Fruit fly (Drosophila melanogaster) whole organism, embryonic: Measurements from ENCODE around the gene Obp99b.

Experiments used
- Aef1 ChIP-seq: fragments of 200-800 bp; sonication (Bioruptor generic); IDR thresholded peaks from 3 replicates; pipeline ENCODE4 v1.3.6; 2022; ENCODE audit warnings: missing biosample characterization, missing genetic modification characterization
- B-H2 ChIP-seq: fragments of 200-800 bp; sonication (Bioruptor generic); optimal IDR thresholded peaks from 2 replicates; lab custom pipeline; 2018; ENCODE audit warnings: missing biosample characterization, mild to moderate bottlenecking, missing genetic modification characterization
- BEAF-32 ChIP-seq: fragments of 200-800 bp; sonication (Bioruptor generic); optimal IDR thresholded peaks from 3 replicates; lab custom pipeline; 2017; ENCODE audit warnings: missing biosample characterization, missing genetic modification characterization, mild to moderate bottlenecking, moderate library complexity, missing genetic modification reagents
- CG13123 ChIP-seq: fragments of 200-800 bp; sonication (Bioruptor generic); optimal IDR thresholded peaks from 2 replicates; lab custom pipeline; 2016; ENCODE audit warnings: missing biosample characterization, missing genetic modification characterization
- CG13287 ChIP-seq: fragments of 200-800 bp; sonication (Bioruptor generic); IDR thresholded peaks from 2 replicates; pipeline ENCODE4 v1.3.6; 2022; ENCODE audit warnings: missing biosample characterization, missing genetic modification characterization; ENCODE audit not compliant: partially characterized antibody
- CG13624 ChIP-seq: fragments of 200-800 bp; sonication (Bioruptor generic); optimal IDR thresholded peaks from 2 replicates; lab custom pipeline; 2016; ENCODE audit warnings: missing biosample characterization, missing genetic modification characterization
- CG14050 ChIP-seq: fragments of 200-800 bp; sonication (Bioruptor generic); IDR thresholded peaks from 3 replicates; pipeline ENCODE4 v1.3.6; 2022; ENCODE audit warnings: missing biosample characterization, missing genetic modification characterization
- CG14710 ChIP-seq: fragments of 200-800 bp; sonication (Bioruptor generic); optimal IDR thresholded peaks from 3 replicates; lab custom pipeline; 2019; ENCODE audit warnings: missing biosample characterization, mild to moderate bottlenecking, missing genetic modification characterization, moderate library complexity
- CG14860 ChIP-seq: fragments of 200-800 bp; sonication (Bioruptor generic); IDR thresholded peaks from 3 replicates; pipeline ENCODE4 v1.3.6; 2022; ENCODE audit warnings: missing biosample characterization, missing genetic modification characterization; ENCODE audit not compliant: partially characterized antibody
- CG15601 ChIP-seq: fragments of 200-800 bp; sonication (Bioruptor generic); optimal IDR thresholded peaks from 3 replicates; lab custom pipeline; 2019; ENCODE audit warnings: missing biosample characterization, mild to moderate bottlenecking, missing genetic modification characterization, moderate library complexity
- CG16779 ChIP-seq: fragments of 200-800 bp; sonication (Bioruptor generic); IDR thresholded peaks from 2 replicates; pipeline ENCODE4 v1.3.6; 2022; ENCODE audit warnings: missing biosample characterization, missing genetic modification characterization
- CG2129 ChIP-seq: fragments of 200-800 bp; sonication (Bioruptor generic); IDR thresholded peaks from 2 replicates; pipeline ENCODE4 v1.3.6; 2022; ENCODE audit warnings: missing biosample characterization, missing genetic modification characterization; ENCODE audit not compliant: partially characterized antibody
- CG34422 ChIP-seq: fragments of 200-800 bp; sonication (Bioruptor generic); IDR thresholded peaks from 3 replicates; pipeline ENCODE4 v1.3.6; 2022; ENCODE audit warnings: missing biosample characterization, missing genetic modification characterization
- CG3847 ChIP-seq: fragments of 200-800 bp; sonication (Bioruptor generic); IDR thresholded peaks from 2 replicates; pipeline ENCODE4 v1.3.6; 2022; ENCODE audit warnings: missing biosample characterization, missing genetic modification characterization
- CG4617 ChIP-seq: fragments of 200-800 bp; sonication (Bioruptor generic); optimal IDR thresholded peaks from 3 replicates; lab custom pipeline; 2016; ENCODE audit warnings: missing biosample characterization, missing genetic modification characterization, borderline replicate concordance
- CG5180 ChIP-seq: fragments of 200-800 bp; sonication (Bioruptor generic); optimal IDR thresholded peaks from 3 replicates; lab custom pipeline; 2017; ENCODE audit warnings: missing biosample characterization, missing genetic modification characterization, mild to moderate bottlenecking, moderate library complexity, missing genetic modification reagents
- CG8290 ChIP-seq, 3 experiments: fragments of 200-800 bp; sonication (Bioruptor generic); optimal IDR thresholded peaks; 2 replicates each; lab custom pipeline; 2016 to 2019; ENCODE audit warnings: missing biosample characterization in 3 of 3, missing genetic modification characterization in 3 of 3, mild to moderate bottlenecking in 2 of 3, moderate library complexity in 1 of 3
- CG8478 ChIP-seq: fragments of >200 bp; optimal IDR thresholded peaks from 2 replicates; lab custom pipeline; 2018
- CG8765 ChIP-seq: fragments of 200-800 bp; sonication (Bioruptor generic); IDR thresholded peaks from 2 replicates; pipeline ENCODE4 v1.3.6; 2022; ENCODE audit warnings: missing biosample characterization, missing genetic modification characterization
- CoRest ChIP-seq: fragments of 200-800 bp; sonication (Bioruptor generic); optimal IDR thresholded peaks from 3 replicates; lab custom pipeline; 2018; ENCODE audit warnings: missing biosample characterization, mild to moderate bottlenecking, missing genetic modification characterization, moderate library complexity
- Deaf1 ChIP-seq: fragments of 200-800 bp; optimal IDR thresholded peaks from 3 replicates; lab custom pipeline; 2019; ENCODE audit warnings: missing biosample characterization, mild to moderate bottlenecking, missing genetic modification characterization, moderate library complexity
- Dref ChIP-seq: fragments of 200-800 bp; sonication (Bioruptor generic); IDR thresholded peaks from 2 replicates; pipeline ENCODE4 v1.3.6; 2022; ENCODE audit warnings: missing biosample characterization, missing genetic modification characterization
- H15 ChIP-seq: fragments of 200-800 bp; sonication (Bioruptor generic); IDR thresholded peaks from 3 replicates; pipeline ENCODE4 v1.3.6; 2022; ENCODE audit warnings: missing biosample characterization, missing genetic modification characterization
- Hr78 ChIP-seq, 2 experiments: fragments of 200-800 bp in 1 of 2; fragments of >200 bp in 1 of 2; sonication (Bioruptor generic) in 1 of 2; optimal IDR thresholded peaks; 2 replicates each; lab custom pipeline; 2017 to 2019; ENCODE audit warnings: missing biosample characterization in 2 of 2, missing genetic modification characterization in 2 of 2, mild to moderate bottlenecking in 1 of 2, moderate library complexity in 1 of 2
- Jarid2 ChIP-seq: fragments of 200-800 bp; sonication (Bioruptor generic); optimal IDR thresholded peaks from 3 replicates; lab custom pipeline; 2017; ENCODE audit warnings: mild to moderate bottlenecking, missing biosample characterization, missing genetic modification reagents, missing genetic modification characterization
- Lhr ChIP-seq: fragments of 200-800 bp; sonication (Bioruptor generic); optimal IDR thresholded peaks from 3 replicates; lab custom pipeline; 2017; ENCODE audit warnings: mild to moderate bottlenecking, missing biosample characterization, missing genetic modification reagents, missing genetic modification characterization
- MTF-1 ChIP-seq: fragments of 200-800 bp; sonication (Bioruptor generic); optimal IDR thresholded peaks from 2 replicates; lab custom pipeline; 2018; ENCODE audit warnings: missing biosample characterization, mild to moderate bottlenecking, missing genetic modification characterization, borderline replicate concordance
- Med ChIP-seq: fragments of 200-800 bp; sonication (Bioruptor generic); peaks from one replicate; lab custom pipeline; 2016; ENCODE audit warnings: missing biosample characterization, missing genetic modification characterization, mild to moderate bottlenecking, inconsistent platforms, moderate library complexity
- Meics ChIP-seq: fragments of 200-800 bp; sonication (Bioruptor generic); optimal IDR thresholded peaks from 2 replicates; lab custom pipeline; 2017; ENCODE audit warnings: missing biosample characterization, mild to moderate bottlenecking, missing genetic modification characterization
- Pdp1 ChIP-seq, 2 experiments: fragments of 200-800 bp; sonication (Bioruptor generic); optimal IDR thresholded peaks; 3 replicates each; lab custom pipeline; 2016; ENCODE audit warnings: missing biosample characterization in 2 of 2, missing genetic modification characterization in 2 of 2, mild to moderate bottlenecking in 1 of 2, moderate library complexity in 1 of 2
- Rx ChIP-seq: fragments of 200-800 bp; sonication (Bioruptor generic); IDR thresholded peaks from 2 replicates; pipeline ENCODE4 v1.3.6; 2022; ENCODE audit warnings: missing biosample characterization, missing genetic modification characterization
- Sin3A ChIP-seq: fragments of >200 bp; optimal IDR thresholded peaks from 2 replicates; lab custom pipeline; 2018
- Sry-δ ChIP-seq: fragments of 200-800 bp; sonication (Bioruptor generic); optimal IDR thresholded peaks from 2 replicates; lab custom pipeline; 2016; ENCODE audit warnings: missing biosample characterization, missing genetic modification characterization
- Xbp1 ChIP-seq: fragments of 200-800 bp; sonication (Bioruptor generic); optimal IDR thresholded peaks from 3 replicates; lab custom pipeline; 2016; ENCODE audit warnings: missing biosample characterization, mild to moderate bottlenecking, missing genetic modification characterization
- amos ChIP-seq: fragments of 200-800 bp; sonication (Bioruptor generic); IDR thresholded peaks from 2 replicates; pipeline ENCODE4 v1.3.6; 2022; ENCODE audit warnings: missing biosample characterization, missing genetic modification characterization; ENCODE audit not compliant: partially characterized antibody
- eve ChIP-seq, 2 experiments: fragments of >200 bp; optimal IDR thresholded peaks; 2 replicates each; lab custom pipeline; 2017; ENCODE audit warnings: missing biosample characterization in 2 of 2, missing genetic modification characterization in 2 of 2
- gfzf ChIP-seq: fragments of 200-800 bp; sonication (Bioruptor generic); optimal IDR thresholded peaks from 2 replicates; lab custom pipeline; 2016; ENCODE audit warnings: missing biosample characterization, mild to moderate bottlenecking, missing genetic modification characterization, moderate library complexity
- hb ChIP-seq: fragments of 200-800 bp; sonication (Bioruptor generic); IDR thresholded peaks from 3 replicates; pipeline ENCODE4 v1.3.6; 2022; ENCODE audit warnings: missing biosample characterization, missing genetic modification characterization; ENCODE audit not compliant: partially characterized antibody
- klu ChIP-seq: fragments of 200-800 bp; sonication (Bioruptor generic); IDR thresholded peaks from 2 replicates; pipeline ENCODE4 v1.3.6; 2022; ENCODE audit warnings: missing biosample characterization, missing genetic modification characterization
- lbe ChIP-seq: fragments of 200-800 bp; sonication (Bioruptor generic); optimal IDR thresholded peaks from 2 replicates; lab custom pipeline; 2016; ENCODE audit warnings: missing biosample characterization, mild to moderate bottlenecking, missing genetic modification characterization
- phol ChIP-seq: fragments of 200-800 bp; sonication (Bioruptor generic); optimal IDR thresholded peaks from 3 replicates; lab custom pipeline; 2018; ENCODE audit warnings: missing biosample characterization, mild to moderate bottlenecking, missing genetic modification characterization, moderate library complexity
- sens ChIP-seq: fragments of 200-800 bp; sonication (Bioruptor generic); peaks from one replicate; lab custom pipeline; 2016; ENCODE audit warnings: missing biosample characterization, missing genetic modification characterization
- sisA ChIP-seq: fragments of 200-800 bp; sonication (Bioruptor generic); IDR thresholded peaks from 2 replicates; pipeline ENCODE4 v1.3.6; 2022; ENCODE audit warnings: missing biosample characterization, missing genetic modification characterization
- sob ChIP-seq: fragments of 200-800 bp; sonication (Bioruptor generic); IDR thresholded peaks from 2 replicates; pipeline ENCODE4 v1.3.6; 2022; ENCODE audit warnings: missing biosample characterization, missing genetic modification characterization
- stwl ChIP-seq: fragments of 200-800 bp; sonication (Bioruptor generic); optimal IDR thresholded peaks from 3 replicates; lab custom pipeline; 2018; ENCODE audit warnings: missing biosample characterization, mild to moderate bottlenecking, missing genetic modification characterization, moderate library complexity
- unc-4 ChIP-seq: fragments of 200-800 bp; sonication (Bioruptor generic); IDR thresholded peaks from 2 replicates; pipeline ENCODE4 v1.3.6; 2022; ENCODE audit warnings: missing biosample characterization, missing genetic modification characterization; ENCODE audit not compliant: partially characterized antibody
- zen ChIP-seq: fragments of 200-800 bp; sonication (Bioruptor generic); optimal IDR thresholded peaks from 3 replicates; lab custom pipeline; 2018; ENCODE audit warnings: missing biosample characterization, mild to moderate bottlenecking, missing genetic modification characterization, moderate library complexity

Gene Obp99b

DNA sequence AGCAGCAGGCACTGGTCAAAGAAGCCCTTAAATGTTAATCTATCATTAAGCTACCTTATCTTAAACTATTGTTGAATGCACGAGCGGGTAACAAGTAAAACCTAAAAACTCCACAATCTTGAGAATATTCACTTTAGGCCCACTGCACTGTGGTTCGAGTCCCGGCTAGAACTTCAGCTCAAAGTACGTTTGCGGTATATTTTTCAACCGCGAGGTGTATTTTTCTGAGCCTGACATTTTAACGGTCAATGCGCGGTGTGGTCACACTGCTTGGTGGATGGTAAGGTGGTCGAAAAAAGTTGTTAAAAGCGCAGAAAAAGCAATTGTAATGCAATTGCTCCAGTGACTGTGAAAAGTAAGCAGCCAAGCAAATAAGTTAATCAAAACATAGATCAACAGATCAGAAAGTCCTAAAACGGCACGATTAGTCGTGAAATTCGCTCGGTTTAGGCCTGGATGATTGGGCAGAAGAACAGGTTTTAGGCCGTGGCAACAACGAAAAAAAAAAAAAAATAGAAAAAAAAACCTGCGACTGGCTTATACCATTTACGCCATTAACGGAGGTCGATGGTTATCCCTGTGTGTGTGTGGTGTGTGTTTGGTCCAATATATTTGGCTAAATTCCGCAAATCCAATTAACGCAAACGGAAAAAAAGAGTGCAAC is 9.0 kb upstream of the Obp99b start, which contains the start of gene Kul (continued):
- TF ChIP-seq CG5180 (GFP tag; lab: Kevin White, UChicago) (no peak), lbe (GFP tag; lab: Kevin White, UChicago) (no peak), gfzf (GFP tag; lab: Kevin White, UChicago) (peak; percentile 87), H15 (GFP tag; lab: Robert Waterston, UW) (no peak), CG8478 (lab: Kevin White, UChicago) (no peak), Xbp1 (GFP tag; lab: Kevin White, UChicago) (no peak)

DNA sequence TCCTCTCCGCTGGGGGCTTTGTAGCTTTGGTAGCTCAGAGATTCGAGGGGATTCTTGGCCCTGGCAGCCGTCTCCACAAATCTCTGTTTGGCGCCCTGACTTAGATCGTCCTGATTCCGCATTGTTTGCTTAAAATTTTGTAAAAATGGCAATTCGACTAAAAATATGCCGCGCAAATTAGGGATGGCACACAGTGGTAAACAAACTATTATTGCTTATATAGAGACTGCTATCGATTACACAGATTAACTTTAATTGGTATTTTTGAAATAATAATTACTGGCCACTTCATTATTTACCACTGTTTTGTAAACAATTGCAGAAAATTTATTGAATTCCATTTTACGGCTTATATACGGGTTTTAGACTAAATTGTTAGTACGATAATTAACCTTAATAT is 8.0 kb upstream of the Obp99b start, which contains the start of the genes Naa40 and CG18731:
TSS of gene Naa40 (minus strand) at position 206 of the 400 bp plus-strand sequence.
TSS of gene CG18731 (plus strand) at position 283 of the 400 bp plus-strand sequence.
- TF ChIP-seq phol (tag; lab: Kevin White, UChicago) (peak; percentile 18), CG13624 (GFP tag; lab: Kevin White, UChicago) (peak; percentile 3), zen (tag; lab: Kevin White, UChicago) (no peak), CG2129 (GFP tag; lab: Robert Waterston, UW) (peak; percentile 48; the same call in 1 of the 2 replicates), CG13287 (GFP tag; lab: Robert Waterston, UW) (peak; percentile 79), stwl (tag; lab: Kevin White, UChicago) (peak; percentile 38), CG13123 (GFP tag; lab: Kevin White, UChicago) (no peak), Sry-δ (GFP tag; lab: Kevin White, UChicago) (peak; percentile 88), Sin3A (lab: Kevin White, UChicago) (peak; percentile 17), CG14860 (GFP tag; lab: Robert Waterston, UW) (no peak), sisA (GFP tag; lab: Robert Waterston, UW) (no peak), Pdp1 (GFP tag; optimal IDR thresholded peaks at IDR 0.05; lab: Kevin White, UChicago) (no peak), B-H2 (no peak), CG8765 (no peak), Lhr (GFP tag; lab: Kevin White, UChicago) (peak; percentile 44), CG8290 (GFP tag; optimal IDR thresholded peaks at IDR 0.05; lab: Kevin White, UChicago) (no peak), CG8290 (tag; optimal IDR thresholded peaks at IDR 0.05; lab: Kevin White, UChicago) (no peak), sens (peak; percentile 60), Meics (GFP tag; lab: Kevin White, UChicago) (no peak), eve (GFP tag; optimal IDR thresholded peaks at IDR 0.05; lab: Kevin White, UChicago) (no peak), amos (peak; percentile 74), CG34422 (peak; percentile 36; the same call in 1 of the 3 replicates), Med (peak; percentile 61), hb (GFP tag; lab: Robert Waterston, UW) (no peak), CG16779 (GFP tag; lab: Robert Waterston, UW) (no peak), CoRest (tag; lab: Kevin White, UChicago) (peak; percentile 11), BEAF-32 (peak; percentile 79), sob (GFP tag; lab: Robert Waterston, UW) (no peak), CG14050 (no peak), MTF-1 (GFP tag; lab: Kevin White, UChicago) (no peak), CG3847 (peak; percentile 59), klu (GFP tag; lab: Robert Waterston, UW) (no peak), CG4617 (GFP tag; lab: Kevin White, UChicago) (peak; percentile 25), Rx (GFP tag; lab: Robert Waterston, UW) (no peak), CG15601 (tag; lab: Kevin White, UChicago) (no peak), Deaf1 (tag; lab: Kevin White, UChicago) (no peak), Jarid2 (GFP tag; lab: Kevin White, UChicago) (no peak), Aef1 (GFP tag; lab: Robert Waterston, UW) (no peak), Hr78 (GFP tag; optimal IDR thresholded peaks at IDR 0.05; lab: Kevin White, UChicago) (no peak), Dref (GFP tag; lab: Robert Waterston, UW) (peak; percentile 71), unc-4 (GFP tag; lab: Robert Waterston, UW) (peak; percentile 78), CG14710 (tag; lab: Kevin White, UChicago) (peak; percentile 7)
